Worm (Caenorhabditis elegans) whole organism, midembryonic: ENCODE measurements around the gene str-108.

Experiments
- T22C8.4 ChIP-seq: fragments of 200-800 bp; sonication (Bioruptor generic); IDR thresholded peaks from 2 replicates; pipeline ENCODE4 v1.3.6; 2022; ENCODE audit warnings: missing genetic modification characterization, missing compliant biosample characterization
- cog-1 ChIP-seq: sonication (generic microtip); optimal IDR thresholded peaks from 2 replicates; lab custom pipeline; 2016; ENCODE audit warnings: missing genetic modification characterization, missing compliant biosample characterization
- med-1 ChIP-seq: sonication (generic microtip); optimal IDR thresholded peaks from 2 replicates; lab custom pipeline; 2017; ENCODE audit warnings: missing genetic modification characterization, mild to moderate bottlenecking, missing compliant biosample characterization, antibody characterized with exemption, missing genetic modification reagents; ENCODE audit not compliant: insufficient read depth
- ref-1 ChIP-seq: fragments of 200-800 bp; sonication (Bioruptor generic); conservative IDR thresholded peaks from 2 replicates; pipeline ENCODE4 v1.3.6; 2022; ENCODE audit warnings: missing genetic modification reagents, missing genetic modification characterization, missing compliant biosample characterization
- tab-1 ChIP-seq: fragments of 200-800 bp; sonication (Bioruptor generic); IDR thresholded peaks from 2 replicates; pipeline ENCODE4 v1.3.6; 2022; ENCODE audit warnings: missing genetic modification characterization, missing compliant biosample characterization
- ztf-23 ChIP-seq: fragments of 200-800 bp; sonication (Bioruptor generic); IDR thresholded peaks from 2 replicates; pipeline ENCODE4 v1.3.6; 2022; ENCODE audit warnings: missing genetic modification reagents, missing genetic modification characterization, missing compliant biosample characterization

ce11 chrV:16192114-16192513, 26.1 kb downstream of the str-108 start, which contains the start of gene srh-279:
- TF ChIP-seq tab-1, result no peak
- TF ChIP-seq med-1, result no peak
- no peak for TF ChIP-seq T22C8.4 (GFP tag; lab: Robert Waterston, UW)
- no peak for TF ChIP-seq cog-1 (tag; lab: Kevin White, UChicago)
- TF ChIP-seq ztf-23 (GFP tag; lab: Robert Waterston, UW), result no peak
- no peak for TF ChIP-seq ref-1 (GFP tag; lab: Robert Waterston, UW)
